Fruit fly (Drosophila melanogaster) whole organism, embryonic: ENCODE measurements around the gene Idh3a.
A peak's percentile ranks its signal among the peaks of the same experiment; 100 is the strongest.

Experiments
- CG10321 ChIP-seq: fragments of 200-800 bp; sonication (Bioruptor generic); IDR thresholded peaks from 2 replicates; pipeline ENCODE4 v1.3.6; 2022; ENCODE audit warnings: missing biosample characterization, missing genetic modification characterization
- CG11085 ChIP-seq: fragments of 200-800 bp; sonication (Bioruptor generic); IDR thresholded peaks from 2 replicates; pipeline ENCODE4 v1.3.6; 2022; ENCODE audit warnings: missing biosample characterization, missing genetic modification characterization
- CG11093 ChIP-seq: fragments of 200-800 bp; sonication (Bioruptor generic); IDR thresholded peaks from 3 replicates; pipeline ENCODE4 v1.3.6; 2022; ENCODE audit warnings: missing biosample characterization, missing genetic modification characterization
- CG11696 ChIP-seq: fragments of 200-800 bp; sonication (Bioruptor generic); IDR thresholded peaks from 2 replicates; pipeline ENCODE4 v1.3.6; 2022; ENCODE audit warnings: missing biosample characterization, missing genetic modification characterization
- CG14965 ChIP-seq: fragments of 200-800 bp; sonication (Bioruptor generic); optimal IDR thresholded peaks from 2 replicates; lab custom pipeline; 2016; ENCODE audit warnings: missing biosample characterization, missing genetic modification characterization, borderline replicate concordance
- CG16815 ChIP-seq: fragments of 200-800 bp; sonication (Bioruptor generic); optimal IDR thresholded peaks from 3 replicates; lab custom pipeline; 2017; ENCODE audit warnings: missing biosample characterization, mild to moderate bottlenecking, missing genetic modification characterization
- CG2129 ChIP-seq: fragments of 200-800 bp; sonication (Bioruptor generic); IDR thresholded peaks from 2 replicates; pipeline ENCODE4 v1.3.6; 2022; ENCODE audit warnings: missing biosample characterization, missing genetic modification characterization; ENCODE audit not compliant: partially characterized antibody
- CG3163 ChIP-seq: fragments of 200-800 bp; sonication (Bioruptor generic); optimal IDR thresholded peaks from 3 replicates; lab custom pipeline; 2016; ENCODE audit warnings: missing biosample characterization, missing genetic modification characterization
- CG32532 ChIP-seq: fragments of 200-800 bp; sonication (Bioruptor generic); IDR thresholded peaks from 2 replicates; pipeline ENCODE4 v1.3.6; 2022; ENCODE audit warnings: missing biosample characterization, missing genetic modification characterization
- CG3281 ChIP-seq: fragments of 200-800 bp; sonication (Bioruptor generic); optimal IDR thresholded peaks from 3 replicates; lab custom pipeline; 2017; ENCODE audit warnings: missing biosample characterization, mild to moderate bottlenecking, missing genetic modification characterization
- CG34422 ChIP-seq: fragments of 200-800 bp; sonication (Bioruptor generic); IDR thresholded peaks from 3 replicates; pipeline ENCODE4 v1.3.6; 2022; ENCODE audit warnings: missing biosample characterization, missing genetic modification characterization
- CG6654 ChIP-seq: fragments of 200-800 bp; sonication (Bioruptor generic); optimal IDR thresholded peaks from 2 replicates; lab custom pipeline; 2017; ENCODE audit warnings: missing biosample characterization, mild to moderate bottlenecking, missing genetic modification characterization
- CG7987 ChIP-seq: fragments of 200-800 bp; sonication (Bioruptor generic); optimal IDR thresholded peaks from 2 replicates; lab custom pipeline; 2018; ENCODE audit warnings: missing biosample characterization, mild to moderate bottlenecking, missing genetic modification characterization, moderate library complexity
- CG8765 ChIP-seq: fragments of 200-800 bp; sonication (Bioruptor generic); IDR thresholded peaks from 2 replicates; pipeline ENCODE4 v1.3.6; 2022; ENCODE audit warnings: missing biosample characterization, missing genetic modification characterization
- CG9437 ChIP-seq: fragments of 200-800 bp; sonication (Bioruptor generic); optimal IDR thresholded peaks from 2 replicates; lab custom pipeline; 2018; ENCODE audit warnings: missing biosample characterization, mild to moderate bottlenecking, missing genetic modification characterization
- CoRest ChIP-seq: fragments of 200-800 bp; sonication (Bioruptor generic); optimal IDR thresholded peaks from 3 replicates; lab custom pipeline; 2018; ENCODE audit warnings: missing biosample characterization, mild to moderate bottlenecking, missing genetic modification characterization, moderate library complexity
- CrebB ChIP-seq: fragments of 200-800 bp; sonication (Bioruptor generic); optimal IDR thresholded peaks from 3 replicates; lab custom pipeline; 2018; ENCODE audit warnings: missing biosample characterization, mild to moderate bottlenecking, missing genetic modification characterization
- Dfd ChIP-seq, 2 experiments: fragments of >200 bp; optimal IDR thresholded peaks; 2 replicates each; lab custom pipeline; 2017; ENCODE audit warnings: missing biosample characterization in 2 of 2, missing genetic modification characterization in 2 of 2
- Dip3 ChIP-seq: fragments of 200-800 bp; sonication (Bioruptor generic); optimal IDR thresholded peaks from 3 replicates; lab custom pipeline; 2016; ENCODE audit warnings: missing biosample characterization, missing genetic modification characterization
- H2.0 ChIP-seq: fragments of 200-800 bp; sonication (Bioruptor generic); IDR thresholded peaks from 2 replicates; pipeline ENCODE4 v1.3.6; 2022; ENCODE audit warnings: missing biosample characterization, missing genetic modification characterization
- HmgZ ChIP-seq: fragments of 200-800 bp; sonication (Bioruptor generic); optimal IDR thresholded peaks from 2 replicates; lab custom pipeline; 2018; ENCODE audit warnings: missing biosample characterization, mild to moderate bottlenecking, missing genetic modification characterization
- MESR4 ChIP-seq: fragments of 200-800 bp; sonication (Bioruptor generic); optimal IDR thresholded peaks from 2 replicates; lab custom pipeline; 2018; ENCODE audit warnings: missing biosample characterization, mild to moderate bottlenecking, missing genetic modification characterization, moderate library complexity
- Mrtf ChIP-seq: fragments of 200-800 bp; sonication (Bioruptor generic); IDR thresholded peaks from 3 replicates; pipeline ENCODE4 v1.3.6; 2022; ENCODE audit warnings: missing biosample characterization, missing genetic modification characterization
- PHDP ChIP-seq: fragments of 200-800 bp; sonication (Bioruptor generic); optimal IDR thresholded peaks from 3 replicates; lab custom pipeline; 2018; ENCODE audit warnings: missing biosample characterization, mild to moderate bottlenecking, missing genetic modification characterization, moderate library complexity
- Spps ChIP-seq: fragments of 200-800 bp; sonication (Bioruptor generic); optimal IDR thresholded peaks from 2 replicates; lab custom pipeline; 2018; ENCODE audit warnings: missing biosample characterization, mild to moderate bottlenecking, missing genetic modification characterization
- Sry-β ChIP-seq: fragments of 200-800 bp; sonication (Bioruptor generic); optimal IDR thresholded peaks from 2 replicates; lab custom pipeline; 2018; ENCODE audit warnings: missing biosample characterization, mild to moderate bottlenecking, missing genetic modification characterization, moderate library complexity
- Ssrp ChIP-seq: fragments of 200-800 bp; sonication (Bioruptor generic); optimal IDR thresholded peaks from 2 replicates; lab custom pipeline; 2018; ENCODE audit warnings: missing biosample characterization, mild to moderate bottlenecking, missing genetic modification characterization, moderate library complexity
- aop ChIP-seq: fragments of 200-800 bp; sonication (Bioruptor generic); IDR thresholded peaks from 2 replicates; pipeline ENCODE4 v1.3.6; 2022; ENCODE audit warnings: missing biosample characterization, missing genetic modification characterization
- bsh ChIP-seq, 2 experiments: fragments of 200-800 bp; sonication (Bioruptor generic); optimal IDR thresholded peaks; 2 replicates each; lab custom pipeline; 2017 to 2018; ENCODE audit warnings: mild to moderate bottlenecking in 2 of 2, missing biosample characterization in 2 of 2, missing genetic modification characterization in 2 of 2, moderate library complexity in 1 of 2
- crp ChIP-seq, 2 experiments: fragments of 200-800 bp; sonication (Bioruptor generic); optimal IDR thresholded peaks; 2 replicates in 1 of 2; 3 replicates in 1 of 2; lab custom pipeline; 2017; ENCODE audit warnings: missing biosample characterization in 2 of 2, missing genetic modification characterization in 2 of 2, mild to moderate bottlenecking in 1 of 2, moderate library complexity in 1 of 2
- da ChIP-seq: fragments of 200-800 bp; sonication (Bioruptor generic); optimal IDR thresholded peaks from 2 replicates; lab custom pipeline; 2016; ENCODE audit warnings: missing biosample characterization, missing genetic modification characterization
- dati ChIP-seq: fragments of 200-800 bp; sonication (Bioruptor generic); IDR thresholded peaks from 2 replicates; pipeline ENCODE4 v1.3.6; 2022; ENCODE audit warnings: missing biosample characterization, missing genetic modification characterization
- ewg ChIP-seq: fragments of 200-800 bp; sonication (Bioruptor generic); optimal IDR thresholded peaks from 3 replicates; lab custom pipeline; 2017; ENCODE audit warnings: mild to moderate bottlenecking, missing biosample characterization, missing genetic modification reagents, missing genetic modification characterization
- ftz-f1 ChIP-seq: fragments of 200-800 bp; sonication (Bioruptor generic); optimal IDR thresholded peaks from 2 replicates; lab custom pipeline; 2016; ENCODE audit warnings: missing biosample characterization, missing genetic modification characterization
- grau ChIP-seq: fragments of 200-800 bp; optimal IDR thresholded peaks from 3 replicates; lab custom pipeline; 2019; ENCODE audit warnings: missing biosample characterization, mild to moderate bottlenecking, missing genetic modification characterization, moderate library complexity
- hb ChIP-seq: fragments of 200-800 bp; sonication (Bioruptor generic); IDR thresholded peaks from 3 replicates; pipeline ENCODE4 v1.3.6; 2022; ENCODE audit warnings: missing biosample characterization, missing genetic modification characterization; ENCODE audit not compliant: partially characterized antibody
- ind ChIP-seq: fragments of 200-800 bp; sonication (Bioruptor generic); optimal IDR thresholded peaks from 3 replicates; lab custom pipeline; 2016; ENCODE audit warnings: missing biosample characterization, missing genetic modification characterization
- kni ChIP-seq: fragments of 200-800 bp; sonication (Bioruptor generic); optimal IDR thresholded peaks from 3 replicates; lab custom pipeline; 2017; ENCODE audit warnings: mild to moderate bottlenecking, missing biosample characterization, missing genetic modification reagents, missing genetic modification characterization
- knrl ChIP-seq: fragments of 200-800 bp; sonication (Bioruptor generic); IDR thresholded peaks from 3 replicates; pipeline ENCODE4 v1.3.6; 2022; ENCODE audit warnings: missing biosample characterization, missing genetic modification characterization; ENCODE audit not compliant: partially characterized antibody
- oc ChIP-seq: fragments of 200-800 bp; sonication (Bioruptor generic); optimal IDR thresholded peaks from 2 replicates; lab custom pipeline; 2018; ENCODE audit warnings: missing biosample characterization, mild to moderate bottlenecking, missing genetic modification characterization, moderate library complexity
- sc ChIP-seq, 3 experiments: fragments of >200 bp in 2 of 3; fragments of 200-800 bp in 1 of 3; sonication (Bioruptor generic) in 1 of 3; optimal IDR thresholded peaks; 2 replicates in 2 of 3; 3 replicates in 1 of 3; lab custom pipeline; 2017; ENCODE audit warnings: mild to moderate bottlenecking in 1 of 3, missing biosample characterization in 1 of 3, missing genetic modification characterization in 1 of 3, missing genetic modification reagents in 1 of 3
- sens ChIP-seq: fragments of 200-800 bp; sonication (Bioruptor generic); peaks from one replicate; lab custom pipeline; 2016; ENCODE audit warnings: missing biosample characterization, missing genetic modification characterization
- sisA ChIP-seq: fragments of 200-800 bp; sonication (Bioruptor generic); IDR thresholded peaks from 2 replicates; pipeline ENCODE4 v1.3.6; 2022; ENCODE audit warnings: missing biosample characterization, missing genetic modification characterization
- slou ChIP-seq: fragments of 200-800 bp; sonication (Bioruptor generic); optimal IDR thresholded peaks from 3 replicates; lab custom pipeline; 2016; ENCODE audit warnings: missing biosample characterization, missing genetic modification characterization
- tgo ChIP-seq: fragments of 200-800 bp; sonication (Bioruptor generic); IDR thresholded peaks from 3 replicates; pipeline ENCODE4 v1.3.6; 2022; ENCODE audit warnings: missing biosample characterization, missing genetic modification characterization
- tio ChIP-seq: fragments of 200-800 bp; sonication (Bioruptor generic); optimal IDR thresholded peaks from 2 replicates; lab custom pipeline; 2017; ENCODE audit warnings: missing biosample characterization, missing genetic modification characterization, inconsistent platforms
- unpg ChIP-seq: fragments of 200-800 bp; sonication (Bioruptor generic); optimal IDR thresholded peaks from 3 replicates; lab custom pipeline; 2018; ENCODE audit warnings: missing biosample characterization, mild to moderate bottlenecking, missing genetic modification characterization, moderate library complexity

Idh3a gene

DNA sequence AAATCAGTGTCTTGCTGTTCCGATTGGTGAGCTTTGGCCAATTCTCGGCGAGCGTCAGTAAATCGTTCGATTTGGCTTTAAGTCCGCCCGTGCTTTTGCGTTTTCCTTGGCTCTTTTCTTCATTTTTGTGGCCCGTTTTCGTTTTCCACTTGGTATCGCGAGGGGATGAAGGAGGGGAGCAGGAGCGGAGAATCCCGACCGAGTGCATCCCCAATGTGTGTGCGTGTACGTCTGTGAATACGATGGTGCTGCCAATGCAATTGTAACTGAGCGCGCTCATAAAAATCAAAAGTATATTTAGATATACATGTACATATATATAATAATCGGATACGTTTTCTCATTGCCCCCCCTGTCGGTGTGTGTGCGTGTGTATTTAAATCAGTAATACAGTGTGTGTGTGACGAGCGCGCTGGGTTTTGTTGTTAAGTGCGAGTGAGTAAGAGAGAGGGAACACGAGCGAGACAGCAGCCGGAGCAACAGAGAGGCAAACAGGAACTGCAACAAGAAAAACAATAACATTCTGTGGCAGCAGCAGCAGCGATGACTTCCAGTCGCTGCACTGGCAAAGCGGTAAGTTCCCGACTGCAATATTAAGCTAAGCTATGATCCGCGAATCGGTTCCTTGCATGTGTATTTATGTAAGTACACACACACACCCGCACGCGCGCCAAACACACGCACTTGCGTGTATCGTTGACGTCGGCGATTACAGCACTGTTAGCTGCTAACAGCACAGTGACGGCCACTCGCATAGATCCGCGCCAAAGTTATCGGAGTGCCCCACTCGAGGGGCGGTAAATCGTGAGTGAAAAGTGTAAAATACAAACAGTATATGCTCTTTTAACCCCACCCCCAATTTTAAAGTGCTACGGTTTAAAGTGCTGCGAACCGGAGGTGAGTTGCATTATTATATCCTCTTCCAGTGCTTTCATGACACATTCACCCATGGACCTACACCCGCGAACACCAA, 25.7 kb downstream of the Idh3a start (continued):
- TF ChIP-seq hb (no peak), Ssrp (tag; lab: Kevin White, UChicago) (peak; percentile 50), CG7987 (no peak), CG34422 (GFP tag; lab: Robert Waterston, UW) (no peak; the same call in 1 of the 3 replicates), aop (no peak), dati (no peak), grau (peak; percentile 74), CoRest (tag; lab: Kevin White, UChicago) (peak; percentile 68), tio (GFP tag; lab: Kevin White, UChicago) (no peak), oc (tag; lab: Kevin White, UChicago) (no peak), kni (GFP tag; lab: Kevin White, UChicago) (no peak), crp (GFP tag; optimal IDR thresholded peaks at IDR 0.05; lab: Kevin White, UChicago) (no peak), sc (optimal IDR thresholded peaks at IDR 0.05; lab: Kevin White, UChicago) (no peak), sc (GFP tag; optimal IDR thresholded peaks at IDR 0.05; lab: Kevin White, UChicago) (no peak), PHDP (tag; lab: Kevin White, UChicago) (peak; percentile 52), CG3163 (GFP tag; lab: Kevin White, UChicago) (no peak), CG8765 (GFP tag; lab: Robert Waterston, UW) (no peak), CG9437 (peak; percentile 30), tgo (GFP tag; lab: Robert Waterston, UW) (peak; percentile 53; the same call in 2 of the 3 replicates), Sry-β (GFP tag; lab: Kevin White, UChicago) (no peak), slou (GFP tag; lab: Kevin White, UChicago) (no peak), Dfd (GFP tag; optimal IDR thresholded peaks at IDR 0.05; lab: Kevin White, UChicago) (no peak), CG11093 (GFP tag; lab: Robert Waterston, UW) (no peak), CG11696 (peak; percentile 94), CG2129 (GFP tag; lab: Robert Waterston, UW) (no peak), ewg (GFP tag; lab: Kevin White, UChicago) (peak; percentile 64), MESR4 (GFP tag; lab: Kevin White, UChicago) (peak; percentile 70), CG11085 (GFP tag; lab: Robert Waterston, UW) (0 out of 2 replicates have a peak, but pooled peaks have one; percentile 28), CG32532 (peak; percentile 94), Mrtf (GFP tag; lab: Robert Waterston, UW) (peak; percentile 59), CG16815 (GFP tag; lab: Kevin White, UChicago) (peak; percentile 22), CG6654 (GFP tag; lab: Kevin White, UChicago) (peak; percentile 19), knrl (GFP tag; lab: Robert Waterston, UW) (no peak; the same call in 2 of the 3 replicates), H2.0 (peak; percentile 36), sisA (GFP tag; lab: Robert Waterston, UW) (peak; percentile 60), ftz-f1 (no peak), Spps (tag; lab: Kevin White, UChicago) (no peak), CG3281 (peak; percentile 81), CrebB (tag; lab: Kevin White, UChicago) (no peak), CG10321 (GFP tag; lab: Robert Waterston, UW) (peak; percentile 65), da (GFP tag; lab: Kevin White, UChicago) (no peak), bsh (GFP tag; optimal IDR thresholded peaks at IDR 0.05; lab: Kevin White, UChicago) (peak; percentile 1 to 48), unpg (peak; percentile 66), ind (GFP tag; lab: Kevin White, UChicago) (peak; percentile 65), Dip3 (GFP tag; lab: Kevin White, UChicago) (peak; percentile 60), HmgZ (tag; lab: Kevin White, UChicago) (peak; percentile 53), sens (GFP tag; lab: Kevin White, UChicago) (peak; percentile 70), CG14965 (no peak)
